Worm (Caenorhabditis elegans) whole organism, L1 larva: ENCODE measurements around the gene C55C3.3.

Experiments
- efl-1 ChIP-seq, 4 experiments: fragments of 150-350 bp; optimal IDR thresholded peaks in 3 of 4; peaks in 1 of 4; 1 replicate in 1 of 4; 2 replicates in 3 of 4; lab custom pipeline; 2014; ENCODE audit warnings: missing biosample characterization in 2 of 4, missing genetic modification characterization in 2 of 4, missing genetic modification reagents in 2 of 4
- hlh-17 ChIP-seq: fragments of 200-800 bp; sonication (Bioruptor generic); optimal IDR thresholded peaks from 2 replicates; lab custom pipeline; 2018; ENCODE audit warnings: missing genetic modification characterization, mild to moderate bottlenecking, missing compliant biosample characterization, moderate library complexity, borderline replicate concordance
- nhr-20 ChIP-seq: sonication (generic microtip); optimal IDR thresholded peaks from 2 replicates; lab custom pipeline; 2016; ENCODE audit warnings: mild to moderate bottlenecking, missing genetic modification characterization, missing compliant biosample characterization

Gene C55C3.3

DNA sequence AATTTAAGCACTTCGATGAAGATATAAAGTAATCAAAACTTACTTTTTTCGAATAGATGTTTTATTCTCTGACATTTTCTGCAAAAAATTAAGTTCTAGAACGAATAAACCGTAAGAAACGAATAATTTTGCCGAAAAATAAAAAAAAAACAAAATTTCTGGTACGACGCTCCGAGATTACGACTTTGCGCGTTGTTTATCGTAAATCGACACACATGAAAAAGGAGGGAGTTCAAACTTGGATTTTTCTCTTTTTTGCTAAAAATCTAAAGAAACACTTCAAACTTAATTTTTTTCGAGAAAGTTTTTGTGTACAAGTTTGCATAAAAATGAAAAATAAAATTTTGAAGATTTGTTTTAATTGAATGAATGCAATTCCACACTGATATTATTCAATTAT is 46.5 kb downstream of the C55C3.3 start, which contains the start of gene H35B03.2 (continued):
- TF ChIP-seq nhr-20 (tag; lab: Kevin White, UChicago): peak; percentile 76

ce11 chrIV:5734720-5735119 is 49.6 kb downstream of the C55C3.3 start, which contains the start of gene cpg-18:
TSS of gene cpg-18 (plus strand) at chrIV:5735020.
- TF ChIP-seq efl-1 (optimal IDR thresholded peaks at IDR 0.05; lab: Kevin White, UChicago): no peak
- TF ChIP-seq efl-1 (GFP tag; optimal IDR thresholded peaks at IDR 0.05 in 1 of 2; lab: Kevin White, UChicago): peak in 1 of 2 experiments; percentile 21
- no peak for TF ChIP-seq hlh-17 (GFP tag; lab: Kevin White, UChicago)
- TF ChIP-seq, all 84 proteins: peak for 1
